Worm (Caenorhabditis elegans) whole organism, early embryonic: ENCODE data around the gene T24H10.1.

Experiments used
- B0310.2 ChIP-seq: sonication (generic microtip); optimal IDR thresholded peaks from 2 replicates; lab custom pipeline; 2016; ENCODE audit warnings: mild to moderate bottlenecking, missing genetic modification characterization, missing compliant biosample characterization
- aly-1 ChIP-seq: sonication (generic microtip); optimal IDR thresholded peaks from 2 replicates; lab custom pipeline; 2016; ENCODE audit warnings: missing genetic modification characterization, missing compliant biosample characterization
- ama-1 ChIP-seq: fragments of 150-350 bp; optimal IDR thresholded peaks from 2 replicates; lab custom pipeline; 2014
- ets-7 ChIP-seq: sonication (generic microtip); optimal IDR thresholded peaks from 2 replicates; lab custom pipeline; 2016; ENCODE audit warnings: missing genotype, missing genetic modification characterization, missing compliant biosample characterization
- flt-1 ChIP-seq: fragments of 200-800 bp; sonication (Bioruptor generic); IDR thresholded peaks from 2 replicates; pipeline ENCODE4 v1.3.6; 2022; ENCODE audit warnings: missing genetic modification characterization, missing compliant biosample characterization
- hnd-1 ChIP-seq: sonication (generic microtip); optimal IDR thresholded peaks from 2 replicates; lab custom pipeline; 2016; ENCODE audit warnings: missing genetic modification characterization, missing compliant biosample characterization
- pes-1 ChIP-seq: fragments of 200-800 bp; sonication (Bioruptor generic); IDR thresholded peaks from 2 replicates; pipeline ENCODE4 v1.3.6; 2022; ENCODE audit warnings: missing genetic modification reagents, missing genetic modification characterization, missing compliant biosample characterization
- sea-1 ChIP-seq: fragments of 200-800 bp; sonication (Bioruptor generic); conservative IDR thresholded peaks from 2 replicates; pipeline ENCODE4 v1.3.6; 2022; ENCODE audit warnings: missing genetic modification characterization, missing compliant biosample characterization
- tbx-11 ChIP-seq: fragments of 200-800 bp; sonication (Bioruptor generic); IDR thresholded peaks from 2 replicates; pipeline ENCODE4 v1.3.6; 2022; ENCODE audit warnings: missing genetic modification characterization, missing compliant biosample characterization
- tra-4 ChIP-seq: sonication (generic microtip); optimal IDR thresholded peaks from 2 replicates; lab custom pipeline; 2017; ENCODE audit warnings: missing genetic modification characterization, missing compliant biosample characterization

ce11 chrII:9130339-9130738 is 31.2 kb downstream of the T24H10.1 start:
- no peak for TF ChIP-seq ama-1 (lab: Kevin White, UChicago)
- TF ChIP-seq hnd-1 (tag; lab: Kevin White, UChicago) = no peak
- TF ChIP-seq flt-1 (GFP tag; lab: Robert Waterston, UW) = no peak
- TF ChIP-seq sea-1 = no peak
- TF ChIP-seq B0310.2 = no peak
- TF ChIP-seq pes-1 = no peak
- TF ChIP-seq tbx-11 (GFP tag; lab: Robert Waterston, UW) = no peak
- TF ChIP-seq tra-4 = no peak
- TF ChIP-seq aly-1 = no peak
- TF ChIP-seq ets-7 (tag; lab: Kevin White, UChicago) = no peak
